Worm (Caenorhabditis elegans): ENCODE measurements around the gene ncr-1.

DNA sequence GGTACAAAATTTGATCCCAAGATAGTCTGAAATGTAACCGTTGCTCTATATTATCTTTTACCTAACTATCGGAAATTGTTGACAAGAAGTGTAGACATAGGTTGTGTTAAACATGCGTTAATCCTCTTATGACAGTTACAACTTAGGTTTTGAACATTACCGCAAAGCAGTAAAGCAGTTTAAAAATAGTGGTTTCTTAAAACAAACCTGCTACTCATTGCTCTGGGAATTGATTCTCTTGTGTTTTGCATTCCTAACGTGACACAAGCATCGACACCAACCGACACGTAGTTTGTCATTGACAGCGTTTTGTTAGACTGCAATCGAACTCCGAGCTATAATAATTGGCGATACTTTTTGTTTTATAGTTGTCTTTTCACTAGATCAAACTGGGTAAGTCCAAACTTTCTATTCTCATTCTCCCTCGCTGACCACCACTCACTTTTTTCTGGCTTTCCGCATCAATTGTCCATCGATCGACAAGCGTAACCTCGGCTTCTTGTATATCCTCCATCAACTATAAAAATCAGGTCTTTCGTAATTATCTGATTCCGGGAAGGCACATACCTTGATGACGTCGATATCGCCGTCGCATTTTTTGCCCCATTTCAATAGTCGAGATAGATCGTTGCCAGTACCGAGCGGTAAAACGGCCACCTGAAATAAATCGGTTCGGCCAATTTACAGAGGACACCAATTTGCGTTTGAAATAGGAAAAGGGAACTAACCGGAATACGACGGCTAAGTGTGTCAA is 7.3 kb upstream of the ncr-1 start:
- TF ChIP-seq klf-2 (GFP tag; conservative IDR thresholded peaks at IDR 0.05) (no peak), tab-1 (GFP tag; IDR thresholded peaks at IDR 0.05) (no peak), flt-1 (GFP tag; IDR thresholded peaks at IDR 0.05) (no peak)

Data from whole organism, midembryonic.